Worm (Caenorhabditis elegans) whole organism, early embryonic: ENCODE measurements around the gene ppt-1.

Source experiments
- aly-1 ChIP-seq: sonication (generic microtip); optimal IDR thresholded peaks from 2 replicates; lab custom pipeline; 2016; ENCODE audit warnings: missing genetic modification characterization, missing compliant biosample characterization
- ama-1 ChIP-seq: fragments of 150-350 bp; optimal IDR thresholded peaks from 2 replicates; lab custom pipeline; 2014
- flt-1 ChIP-seq: fragments of 200-800 bp; sonication (Bioruptor generic); IDR thresholded peaks from 2 replicates; pipeline ENCODE4 v1.3.6; 2022; ENCODE audit warnings: missing genetic modification characterization, missing compliant biosample characterization
- hmg-4 ChIP-seq: fragments of 200-800 bp; sonication (Bioruptor generic); optimal IDR thresholded peaks from 2 replicates; lab custom pipeline; 2018; ENCODE audit warnings: mild to moderate bottlenecking, missing genetic modification characterization, missing compliant biosample characterization
- hnd-1 ChIP-seq: sonication (generic microtip); optimal IDR thresholded peaks from 2 replicates; lab custom pipeline; 2016; ENCODE audit warnings: missing genetic modification characterization, missing compliant biosample characterization
- pes-1 ChIP-seq: fragments of 200-800 bp; sonication (Bioruptor generic); IDR thresholded peaks from 2 replicates; pipeline ENCODE4 v1.3.6; 2022; ENCODE audit warnings: missing genetic modification reagents, missing genetic modification characterization, missing compliant biosample characterization
- scrt-1 ChIP-seq: fragments of 200-800 bp; sonication (Bioruptor generic); IDR thresholded peaks from 2 replicates; pipeline ENCODE4 v1.3.6; 2022; ENCODE audit warnings: missing genetic modification characterization, missing compliant biosample characterization
- sea-1 ChIP-seq: fragments of 200-800 bp; sonication (Bioruptor generic); conservative IDR thresholded peaks from 2 replicates; pipeline ENCODE4 v1.3.6; 2022; ENCODE audit warnings: missing genetic modification characterization, missing compliant biosample characterization
- tbx-11 ChIP-seq: fragments of 200-800 bp; sonication (Bioruptor generic); IDR thresholded peaks from 2 replicates; pipeline ENCODE4 v1.3.6; 2022; ENCODE audit warnings: missing genetic modification characterization, missing compliant biosample characterization
- tra-4 ChIP-seq: sonication (generic microtip); optimal IDR thresholded peaks from 2 replicates; lab custom pipeline; 2017; ENCODE audit warnings: missing genetic modification characterization, missing compliant biosample characterization

DNA sequence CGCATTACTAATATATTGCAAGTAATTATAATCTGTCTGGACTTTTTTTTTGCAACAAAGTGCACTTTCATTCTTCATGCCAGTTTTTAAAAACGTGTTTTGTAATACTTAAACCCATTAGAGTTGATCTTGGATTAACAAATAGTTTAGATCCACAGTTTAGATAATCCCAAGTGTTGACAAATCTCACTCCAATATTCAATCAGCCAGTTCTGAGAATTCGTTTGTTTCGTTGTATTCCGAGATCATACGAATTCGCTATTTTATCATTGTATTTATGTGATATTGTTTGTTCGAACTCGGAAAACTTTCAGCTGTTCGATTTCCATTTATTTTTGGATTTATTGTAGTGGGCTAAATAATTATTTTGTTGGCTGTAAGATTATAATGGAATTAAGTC, 19.7 kb upstream of the ppt-1 start:
- no peak for TF ChIP-seq flt-1 (GFP tag; lab: Robert Waterston, UW)
- TF ChIP-seq hnd-1 (tag; lab: Kevin White, UChicago), result no peak
- TF ChIP-seq ama-1 (lab: Kevin White, UChicago), result no peak
- no peak for TF ChIP-seq sea-1
- TF ChIP-seq tbx-11 (GFP tag; lab: Robert Waterston, UW), result no peak
- TF ChIP-seq pes-1 (GFP tag; lab: Robert Waterston, UW), result no peak
- TF ChIP-seq aly-1 (tag; lab: Kevin White, UChicago), result no peak
- TF ChIP-seq tra-4 (tag; lab: Kevin White, UChicago), result no peak
- TF ChIP-seq hmg-4, result no peak
- TF ChIP-seq scrt-1, result no peak
